Worm (Caenorhabditis elegans) whole organism, midembryonic: ENCODE data around the gene srh-45.

Experiments
- T22C8.4 ChIP-seq: fragments of 200-800 bp; sonication (Bioruptor generic); IDR thresholded peaks from 2 replicates; pipeline ENCODE4 v1.3.6; 2022; ENCODE audit warnings: missing genetic modification characterization, missing compliant biosample characterization
- flt-1 ChIP-seq: fragments of 200-800 bp; sonication (Bioruptor generic); IDR thresholded peaks from 2 replicates; pipeline ENCODE4 v1.3.6; 2022; ENCODE audit warnings: missing genetic modification characterization, missing compliant biosample characterization
- ref-1 ChIP-seq: fragments of 200-800 bp; sonication (Bioruptor generic); conservative IDR thresholded peaks from 2 replicates; pipeline ENCODE4 v1.3.6; 2022; ENCODE audit warnings: missing genetic modification reagents, missing genetic modification characterization, missing compliant biosample characterization
- ztf-29 ChIP-seq: fragments of 200-800 bp; sonication (Bioruptor generic); IDR thresholded peaks from 2 replicates; pipeline ENCODE4 v1.3.6; 2022; ENCODE audit warnings: missing genetic modification reagents, missing genetic modification characterization, missing compliant biosample characterization

DNA sequence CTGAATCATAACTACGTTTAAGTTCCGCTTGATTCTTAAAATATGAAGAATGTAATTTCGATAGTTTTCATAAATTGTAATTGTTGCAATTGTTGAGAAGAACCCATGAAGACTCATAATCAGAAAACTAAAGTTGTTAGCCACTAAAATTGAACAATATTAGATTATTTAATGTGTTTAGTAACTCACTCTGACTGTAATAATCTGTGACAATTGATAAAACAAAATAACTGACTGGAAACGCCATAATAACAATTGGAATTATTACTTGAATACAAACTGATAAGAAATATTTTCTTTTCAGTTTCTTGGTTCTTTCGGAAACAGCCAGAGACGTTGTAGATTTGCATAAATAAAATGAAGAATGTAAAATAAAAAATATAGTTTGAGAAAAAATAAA, 5.4 kb downstream of the srh-45 start:
- no peak for TF ChIP-seq ztf-29 (GFP tag; lab: Robert Waterston, UW)
- no peak for TF ChIP-seq T22C8.4
- TF ChIP-seq flt-1 (GFP tag; lab: Robert Waterston, UW), result no peak
- no peak for TF ChIP-seq ref-1 (GFP tag; lab: Robert Waterston, UW)
